Fruit fly (Drosophila melanogaster) whole organism, pupa: ENCODE data around the gene capt.

ENCODE experiments used
- CG10348 ChIP-seq: fragments of 200-800 bp; sonication (Bioruptor generic); IDR thresholded peaks from 2 replicates; pipeline ENCODE4 v1.3.6; 2022; ENCODE audit warnings: missing biosample characterization, missing genetic modification characterization
- CG12605 ChIP-seq: fragments of 200-800 bp; sonication (Bioruptor generic); IDR thresholded peaks from 2 replicates; pipeline ENCODE4 v1.3.6; 2022; ENCODE audit warnings: missing biosample characterization, missing genetic modification characterization
- CG13204 ChIP-seq: fragments of 200-800 bp; sonication (Bioruptor generic); optimal IDR thresholded peaks from 2 replicates; lab custom pipeline; 2018; ENCODE audit warnings: missing biosample characterization, mild to moderate bottlenecking, missing genetic modification characterization, moderate library complexity
- CG14655 ChIP-seq: fragments of 200-800 bp; sonication (Bioruptor generic); optimal IDR thresholded peaks from 3 replicates; lab custom pipeline; 2017; ENCODE audit warnings: mild to moderate bottlenecking, missing biosample characterization, missing genetic modification reagents, missing genetic modification characterization
- CG15710 ChIP-seq: fragments of 200-800 bp; sonication (Bioruptor generic); optimal IDR thresholded peaks from 2 replicates; lab custom pipeline; 2018; ENCODE audit warnings: missing biosample characterization, mild to moderate bottlenecking, missing genetic modification characterization, moderate library complexity
- CG17806 ChIP-seq: fragments of 200-800 bp; sonication (Bioruptor generic); optimal IDR thresholded peaks from 2 replicates; lab custom pipeline; 2018; ENCODE audit warnings: missing biosample characterization, mild to moderate bottlenecking, missing genetic modification characterization, moderate library complexity
- CG32121 ChIP-seq: fragments of 200-800 bp; sonication (Bioruptor generic); IDR thresholded peaks from 2 replicates; pipeline ENCODE4 v1.3.6; 2022; ENCODE audit warnings: missing biosample characterization, missing genetic modification characterization
- CG34367 ChIP-seq: fragments of 200-800 bp; sonication (Bioruptor generic); optimal IDR thresholded peaks from 2 replicates; lab custom pipeline; 2018; ENCODE audit warnings: missing biosample characterization, mild to moderate bottlenecking, missing genetic modification characterization
- CG4496 ChIP-seq: fragments of 200-800 bp; sonication (Bioruptor generic); IDR thresholded peaks from 3 replicates; pipeline ENCODE4 v1.3.6; 2022; ENCODE audit warnings: missing biosample characterization, missing genetic modification characterization
- CG8159 ChIP-seq: fragments of 200-800 bp; sonication (Bioruptor generic); optimal IDR thresholded peaks from 3 replicates; lab custom pipeline; 2018; ENCODE audit warnings: missing biosample characterization, mild to moderate bottlenecking, missing genetic modification characterization, moderate library complexity
- CG8301 ChIP-seq: fragments of 200-800 bp; sonication (Bioruptor generic); optimal IDR thresholded peaks from 2 replicates; lab custom pipeline; 2018; ENCODE audit warnings: missing biosample characterization, mild to moderate bottlenecking, missing genetic modification characterization
- CG9948 ChIP-seq: fragments of 200-800 bp; sonication (Bioruptor generic); optimal IDR thresholded peaks from 2 replicates; lab custom pipeline; 2018; ENCODE audit warnings: missing biosample characterization, mild to moderate bottlenecking, missing genetic modification characterization, moderate library complexity
- D1 ChIP-seq: fragments of 200-800 bp; sonication (Bioruptor generic); optimal IDR thresholded peaks from 2 replicates; lab custom pipeline; 2018; ENCODE audit warnings: missing biosample characterization, mild to moderate bottlenecking, missing genetic modification characterization, moderate library complexity
- EcR ChIP-seq: fragments of 200-800 bp; sonication (Bioruptor generic); optimal IDR thresholded peaks from 3 replicates; lab custom pipeline; 2019; ENCODE audit warnings: missing biosample characterization, missing genetic modification characterization, mild to moderate bottlenecking, moderate library complexity, missing genetic modification reagents
- Ets98B ChIP-seq: fragments of 200-800 bp; sonication (Bioruptor generic); IDR thresholded peaks from 2 replicates; pipeline ENCODE4 v1.3.6; 2022; ENCODE audit warnings: missing biosample characterization, missing genetic modification characterization
- Pif1A ChIP-seq: fragments of 200-800 bp; sonication (Bioruptor generic); optimal IDR thresholded peaks from 3 replicates; lab custom pipeline; 2016; ENCODE audit warnings: missing biosample characterization, missing genetic modification characterization
- Pif1B ChIP-seq: fragments of 200-800 bp; sonication (Bioruptor generic); optimal IDR thresholded peaks from 3 replicates; lab custom pipeline; 2016; ENCODE audit warnings: missing biosample characterization, missing genetic modification characterization
- Snoo ChIP-seq: fragments of 200-800 bp; sonication (Bioruptor generic); optimal IDR thresholded peaks from 3 replicates; lab custom pipeline; 2017; ENCODE audit warnings: missing biosample characterization, mild to moderate bottlenecking, missing genetic modification characterization, inconsistent platforms
- fd96Ca ChIP-seq: fragments of 200-800 bp; sonication (Bioruptor generic); IDR thresholded peaks from 3 replicates; pipeline ENCODE4 v1.3.6; 2022; ENCODE audit warnings: missing biosample characterization, missing genetic modification characterization
- gl ChIP-seq: fragments of 200-800 bp; sonication (Bioruptor generic); optimal IDR thresholded peaks from 2 replicates; lab custom pipeline; 2018; ENCODE audit warnings: missing biosample characterization, mild to moderate bottlenecking, missing genetic modification characterization
- rn ChIP-seq: fragments of 200-800 bp; sonication (Bioruptor generic); IDR thresholded peaks from 2 replicates; pipeline ENCODE4 v1.3.6; 2022; ENCODE audit warnings: missing biosample characterization, missing genetic modification characterization

The capt gene

DNA sequence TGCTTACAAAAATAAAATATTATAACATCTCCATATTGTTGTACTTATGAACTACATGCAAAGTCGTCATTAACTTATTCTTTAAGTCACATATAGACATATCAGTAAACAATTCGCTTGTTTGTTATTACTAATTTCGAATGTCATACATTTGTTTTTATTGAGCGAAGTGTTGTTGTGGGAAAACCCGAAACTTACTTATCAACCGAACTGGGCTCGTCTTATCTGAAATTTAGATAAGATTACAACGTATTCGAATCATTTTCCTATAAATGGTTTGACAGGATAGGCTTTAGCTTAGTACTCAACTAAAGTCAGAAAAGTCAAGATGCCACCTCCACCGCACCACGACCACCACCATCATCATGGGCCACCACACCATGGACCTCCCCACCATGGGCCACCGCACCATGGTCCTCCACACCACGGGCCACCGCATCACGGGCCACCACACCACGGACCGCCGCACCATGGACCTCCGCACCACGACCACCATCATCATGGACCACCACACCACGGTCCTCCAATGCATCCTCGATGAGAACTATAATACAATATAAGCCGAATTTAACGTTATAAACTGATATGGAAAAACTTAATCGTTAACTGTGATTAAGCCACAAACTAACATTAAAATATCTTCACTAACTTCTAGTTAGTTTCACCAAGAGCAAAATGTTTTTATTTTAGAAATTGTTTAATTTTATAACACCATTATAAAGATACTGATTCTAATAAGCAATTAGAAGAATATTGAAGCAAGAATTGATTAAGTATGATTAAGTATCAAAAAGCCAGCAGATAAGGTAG, 42.1 kb upstream of the capt start, which contains the start of the genes CG43349 and CG5011:
TSS of gene CG43349 (plus strand) at position 294 of the 810 bp plus-strand sequence.
TSS of gene CG5011 (plus strand) at position 760 of the 810 bp plus-strand sequence.
- no peak for TF ChIP-seq Pif1B (GFP tag; lab: Kevin White, UChicago)
- no peak for TF ChIP-seq CG9948 (tag; lab: Kevin White, UChicago)
- TF ChIP-seq CG4496 = no peak
- TF ChIP-seq CG15710 = no peak
- no peak for TF ChIP-seq CG17806 (tag; lab: Kevin White, UChicago)
- no peak for TF ChIP-seq rn
- no peak for TF ChIP-seq CG32121
- TF ChIP-seq CG12605 = no peak
- TF ChIP-seq CG8159 (tag; lab: Kevin White, UChicago) = no peak
- no peak for TF ChIP-seq CG34367 (tag; lab: Kevin White, UChicago)
- TF ChIP-seq Ets98B = no peak
- TF ChIP-seq D1 (tag; lab: Kevin White, UChicago) = no peak
- no peak for TF ChIP-seq Snoo (tag; lab: Kevin White, UChicago)
- no peak for TF ChIP-seq CG14655 (GFP tag; lab: Kevin White, UChicago)

DNA sequence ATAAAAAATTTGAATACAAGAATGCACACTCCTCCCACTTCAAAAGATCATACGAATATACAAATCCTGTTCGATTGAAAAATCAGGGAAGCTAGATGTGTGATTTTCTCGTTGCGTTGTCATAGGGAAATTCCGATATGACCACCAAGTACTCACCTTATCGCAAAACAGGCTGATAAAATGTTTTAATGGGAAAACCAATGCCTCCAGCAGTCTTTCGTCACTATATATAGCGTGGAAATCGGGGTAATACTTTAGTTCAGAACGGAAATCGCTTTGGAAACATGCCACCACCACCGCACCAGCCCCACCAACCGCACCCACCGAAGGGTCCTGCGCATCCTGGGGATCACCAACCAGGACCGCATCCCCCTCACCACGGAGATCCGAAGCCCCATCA, 41.1 kb upstream of the capt start, which contains the start of the genes CG5139 and CG43348:
TSS of gene CG5139 (minus strand) at position 101 of the 400 bp plus-strand sequence.
TSS of gene CG43348 (plus strand) at position 247 of the 400 bp plus-strand sequence.
- TF ChIP-seq CG17806 (tag; lab: Kevin White, UChicago) = no peak
- TF ChIP-seq Pif1A (GFP tag; lab: Kevin White, UChicago) = no peak
- TF ChIP-seq Ets98B = no peak
- no peak for TF ChIP-seq CG12605
- no peak for TF ChIP-seq Snoo (tag; lab: Kevin White, UChicago)
- TF ChIP-seq gl (tag; lab: Kevin White, UChicago) = no peak
- no peak for TF ChIP-seq fd96Ca (GFP tag; lab: Robert Waterston, UW)
- TF ChIP-seq D1 (tag; lab: Kevin White, UChicago) = no peak
- no peak for TF ChIP-seq CG8301 (tag; lab: Kevin White, UChicago)
- no peak for TF ChIP-seq rn
- no peak for TF ChIP-seq CG4496
- no peak for TF ChIP-seq EcR (GFP tag; lab: Kevin White, UChicago)
- no peak for TF ChIP-seq CG8159 (tag; lab: Kevin White, UChicago)
- no peak for TF ChIP-seq Pif1B (GFP tag; lab: Kevin White, UChicago)

DNA sequence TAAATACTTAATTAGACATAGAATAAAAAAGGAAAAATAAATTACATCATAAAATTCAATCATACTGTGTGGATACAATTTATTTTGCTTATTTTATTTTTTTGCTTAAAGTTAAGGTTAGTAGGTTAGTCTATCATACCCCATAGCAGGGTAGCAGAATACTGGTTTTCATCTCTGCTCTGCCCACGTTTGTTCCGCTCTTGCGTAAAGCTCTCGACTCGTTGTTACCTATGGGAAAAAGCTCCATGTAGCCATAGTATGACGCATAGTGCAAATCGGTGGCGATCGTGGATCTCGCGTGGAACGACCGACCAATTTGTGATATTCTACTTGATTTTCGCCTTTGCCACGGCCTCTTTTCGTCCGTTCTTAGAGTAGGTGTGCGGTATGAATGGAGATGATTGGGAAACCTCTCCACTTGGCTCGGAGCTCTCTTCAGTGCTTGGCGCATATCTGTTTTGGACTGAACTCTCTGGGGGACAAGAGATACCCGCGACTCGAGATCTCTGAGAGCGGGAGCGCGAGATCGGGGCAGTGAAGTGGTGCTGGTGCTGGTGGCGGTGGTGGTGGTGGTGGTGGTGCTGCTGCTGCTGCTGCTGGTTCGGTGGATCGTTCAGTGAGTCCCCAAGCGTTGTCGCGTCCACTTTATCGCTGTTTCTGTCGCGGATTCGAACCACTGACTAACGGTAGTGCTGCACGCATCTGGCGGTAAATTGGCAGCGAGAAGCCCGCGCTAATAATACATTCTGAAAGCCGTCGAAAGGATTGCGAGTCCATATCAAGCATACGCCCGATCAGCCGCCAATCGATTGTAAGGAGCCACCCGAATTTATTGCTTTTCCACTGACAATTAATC, 27.8 kb upstream of the capt start, which contains the start of gene CG5001:
TSS of gene CG5001 (plus strand) at position 116 of the 856 bp plus-strand sequence.
- peak; percentile 60; the same call in 1 of the 3 replicates for TF ChIP-seq fd96Ca (GFP tag; lab: Robert Waterston, UW)
- TF ChIP-seq CG34367 (tag; lab: Kevin White, UChicago) = peak; percentile 57
- peak; percentile 84 for TF ChIP-seq CG12605
- no peak for TF ChIP-seq D1 (tag; lab: Kevin White, UChicago)
- no peak for TF ChIP-seq Pif1B (GFP tag; lab: Kevin White, UChicago)
- peak; percentile 91 for TF ChIP-seq Ets98B
- TF ChIP-seq CG15710 = peak; percentile 74
- no peak for TF ChIP-seq Pif1A (GFP tag; lab: Kevin White, UChicago)
- TF ChIP-seq CG13204 (GFP tag; lab: Kevin White, UChicago) = no peak
- TF ChIP-seq EcR (GFP tag; lab: Kevin White, UChicago) = peak; percentile 72
- peak; percentile 92 for TF ChIP-seq CG4496
- TF ChIP-seq CG9948 (tag; lab: Kevin White, UChicago) = peak; percentile 73
- TF ChIP-seq Snoo (tag; lab: Kevin White, UChicago) = peak; percentile 64
- peak; percentile 87 for TF ChIP-seq CG32121
- TF ChIP-seq CG17806 (tag; lab: Kevin White, UChicago) = peak; percentile 83
- peak; percentile 83 for TF ChIP-seq CG8159 (tag; lab: Kevin White, UChicago)
- TF ChIP-seq CG8301 (tag; lab: Kevin White, UChicago) = peak; percentile 84
- no peak for TF ChIP-seq CG10348 (GFP tag; lab: Robert Waterston, UW)
- TF ChIP-seq gl (tag; lab: Kevin White, UChicago) = peak; percentile 32
- no peak for TF ChIP-seq CG14655 (GFP tag; lab: Kevin White, UChicago)
- TF ChIP-seq rn = no peak

DNA sequence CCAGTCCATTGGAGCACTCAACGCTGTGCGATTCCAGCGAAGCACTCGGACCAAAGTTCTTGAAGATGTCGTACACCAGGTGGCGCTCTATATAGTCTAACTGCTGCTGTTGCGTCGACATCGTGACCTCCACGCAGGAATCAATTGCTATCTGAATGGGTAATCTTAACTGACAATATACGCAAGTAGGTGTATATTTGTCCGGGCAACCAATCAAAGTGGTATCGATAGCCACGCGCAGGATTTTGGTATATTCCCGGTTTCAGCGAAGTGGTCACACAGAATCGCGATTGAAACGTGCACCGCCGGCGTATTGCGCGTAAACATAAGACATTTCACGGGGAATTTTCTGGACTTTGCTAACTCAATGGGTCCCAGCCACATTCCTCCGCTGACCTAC, 25.7 kb upstream of the capt start, which contains the start of the genes CG5126 and Tgt:
TSS of gene CG5126 (minus strand) at position 222 of the 400 bp plus-strand sequence.
TSS of gene Tgt (plus strand) at position 267 of the 400 bp plus-strand sequence.
- TF ChIP-seq Snoo (tag; lab: Kevin White, UChicago) (no peak), CG32121 (0 out of 2 replicates have a peak, but pooled peaks have one; percentile 12), CG10348 (GFP tag; lab: Robert Waterston, UW) (no peak), gl (tag; lab: Kevin White, UChicago) (no peak), EcR (GFP tag; lab: Kevin White, UChicago) (peak; percentile 37), rn (no peak)
- TF ChIP-seq, all 21 proteins: peak for 2

DNA sequence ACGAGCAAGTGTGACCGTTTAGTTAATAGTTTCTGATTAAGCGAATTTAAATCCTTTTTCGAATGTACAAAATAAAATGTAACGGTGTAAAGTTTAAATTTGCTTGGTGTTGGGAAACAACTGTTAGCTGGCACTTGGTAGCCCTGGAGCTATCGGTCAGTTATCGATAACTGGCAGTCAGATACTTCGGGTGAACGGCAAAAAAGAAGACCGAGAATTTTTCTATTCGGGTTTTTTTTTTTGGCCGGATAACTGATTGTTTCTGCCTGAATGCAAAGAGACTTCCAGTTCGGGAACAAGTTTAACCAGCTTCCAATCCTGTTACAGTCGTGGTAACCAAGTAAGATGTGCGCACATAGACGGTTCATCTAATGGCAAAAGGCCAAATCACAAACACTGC, 19.5 kb upstream of the capt start, which contains the start of gene CG4896:
TSS of gene CG4896 (plus strand) at position 169 of the 400 bp plus-strand sequence.
- no peak for TF ChIP-seq Pif1A (GFP tag; lab: Kevin White, UChicago)
- TF ChIP-seq CG8159 (tag; lab: Kevin White, UChicago) = no peak
- TF ChIP-seq rn = no peak
- no peak for TF ChIP-seq EcR (GFP tag; lab: Kevin White, UChicago)
- no peak for TF ChIP-seq CG32121
- TF ChIP-seq Pif1B (GFP tag; lab: Kevin White, UChicago) = no peak
- peak; percentile 14 for TF ChIP-seq gl (tag; lab: Kevin White, UChicago)
- TF ChIP-seq Snoo (tag; lab: Kevin White, UChicago) = no peak
- no peak for TF ChIP-seq CG14655 (GFP tag; lab: Kevin White, UChicago)
- TF ChIP-seq CG13204 (GFP tag; lab: Kevin White, UChicago) = no peak
- no peak for TF ChIP-seq CG9948 (tag; lab: Kevin White, UChicago)
- TF ChIP-seq CG10348 (GFP tag; lab: Robert Waterston, UW) = no peak
- no peak for TF ChIP-seq CG8301 (tag; lab: Kevin White, UChicago)
- TF ChIP-seq CG17806 (tag; lab: Kevin White, UChicago) = no peak
- TF ChIP-seq Ets98B = peak; percentile 48
- TF ChIP-seq CG34367 (tag; lab: Kevin White, UChicago) = no peak
- no peak for TF ChIP-seq CG12605
- no peak for TF ChIP-seq D1 (tag; lab: Kevin White, UChicago)
- TF ChIP-seq fd96Ca (GFP tag; lab: Robert Waterston, UW) = no peak
- peak; percentile 68 for TF ChIP-seq CG4496
- peak; percentile 21 for TF ChIP-seq CG15710
